Fruit fly (Drosophila melanogaster) whole organism, embryonic: Measurements from ENCODE around the gene REG.

Source experiments
- Atf6 ChIP-seq: fragments of 200-800 bp; sonication (Bioruptor generic); IDR thresholded peaks from 2 replicates; pipeline ENCODE4 v1.3.6; 2022; ENCODE audit warnings: missing biosample characterization, missing genetic modification characterization
- Blimp-1 ChIP-seq: fragments of 200-800 bp; sonication (Bioruptor generic); optimal IDR thresholded peaks from 3 replicates; lab custom pipeline; 2018; ENCODE audit warnings: missing biosample characterization, missing genetic modification characterization, mild to moderate bottlenecking, moderate library complexity, missing genetic modification reagents
- BtbVII ChIP-seq: fragments of 200-800 bp; sonication (Bioruptor generic); optimal IDR thresholded peaks from 3 replicates; lab custom pipeline; 2017; ENCODE audit warnings: missing biosample characterization, mild to moderate bottlenecking, missing genetic modification characterization
- CG13123 ChIP-seq: fragments of 200-800 bp; sonication (Bioruptor generic); optimal IDR thresholded peaks from 2 replicates; lab custom pipeline; 2016; ENCODE audit warnings: missing biosample characterization, missing genetic modification characterization
- CG13424 ChIP-seq: fragments of 200-800 bp; sonication (Bioruptor generic); optimal IDR thresholded peaks from 2 replicates; lab custom pipeline; 2019; ENCODE audit warnings: missing biosample characterization, mild to moderate bottlenecking, missing genetic modification characterization, moderate library complexity
- CG13775 ChIP-seq: fragments of 200-800 bp; sonication (Bioruptor generic); optimal IDR thresholded peaks from 3 replicates; lab custom pipeline; 2017; ENCODE audit warnings: missing biosample characterization, mild to moderate bottlenecking, missing genetic modification characterization
- CG14441 ChIP-seq: fragments of 200-800 bp; sonication (Bioruptor generic); IDR thresholded peaks from 2 replicates; pipeline ENCODE4 v1.3.6; 2022; ENCODE audit warnings: missing biosample characterization, missing genetic modification characterization
- CG16813 ChIP-seq: fragments of 200-800 bp; sonication (Bioruptor generic); IDR thresholded peaks from 3 replicates; pipeline ENCODE4 v1.3.6; 2022; ENCODE audit warnings: missing biosample characterization, missing genetic modification characterization; ENCODE audit not compliant: partially characterized antibody
- CG17186 ChIP-seq: fragments of 200-800 bp; sonication (Bioruptor generic); optimal IDR thresholded peaks from 3 replicates; lab custom pipeline; 2017; ENCODE audit warnings: missing biosample characterization, missing genetic modification reagents, missing genetic modification characterization
- CG17328 ChIP-seq: fragments of 200-800 bp; sonication (Bioruptor generic); IDR thresholded peaks from 2 replicates; pipeline ENCODE4 v1.3.6; 2022; ENCODE audit warnings: missing biosample characterization, missing genetic modification characterization
- CG18262 ChIP-seq: fragments of 200-800 bp; optimal IDR thresholded peaks from 3 replicates; lab custom pipeline; 2019; ENCODE audit warnings: missing biosample characterization, mild to moderate bottlenecking, missing genetic modification characterization, moderate library complexity
- CG2199 ChIP-seq: fragments of 200-800 bp; sonication (Bioruptor generic); IDR thresholded peaks from 3 replicates; pipeline ENCODE4 v1.3.6; 2022; ENCODE audit warnings: missing biosample characterization, missing genetic modification characterization
- CG2712 ChIP-seq: fragments of 200-800 bp; optimal IDR thresholded peaks from 3 replicates; lab custom pipeline; 2019; ENCODE audit warnings: missing biosample characterization, mild to moderate bottlenecking, missing genetic modification characterization, moderate library complexity
- CG30403 ChIP-seq: fragments of 200-800 bp; sonication (Bioruptor generic); optimal IDR thresholded peaks from 3 replicates; lab custom pipeline; 2016; ENCODE audit warnings: missing biosample characterization, missing genetic modification characterization
- CG3163 ChIP-seq: fragments of 200-800 bp; sonication (Bioruptor generic); optimal IDR thresholded peaks from 3 replicates; lab custom pipeline; 2016; ENCODE audit warnings: missing biosample characterization, missing genetic modification characterization
- CG34422 ChIP-seq: fragments of 200-800 bp; sonication (Bioruptor generic); IDR thresholded peaks from 3 replicates; pipeline ENCODE4 v1.3.6; 2022; ENCODE audit warnings: missing biosample characterization, missing genetic modification characterization
- CG4424 ChIP-seq: fragments of 200-800 bp; sonication (Bioruptor generic); optimal IDR thresholded peaks from 3 replicates; lab custom pipeline; 2016; ENCODE audit warnings: missing biosample characterization, missing genetic modification characterization
- CG8281 ChIP-seq: fragments of 200-800 bp; sonication (Bioruptor generic); optimal IDR thresholded peaks from 2 replicates; lab custom pipeline; 2018; ENCODE audit warnings: missing biosample characterization, mild to moderate bottlenecking, missing genetic modification characterization, moderate library complexity
- CG8388 ChIP-seq: fragments of 200-800 bp; sonication (Bioruptor generic); optimal IDR thresholded peaks from 2 replicates; lab custom pipeline; 2019; ENCODE audit warnings: missing biosample characterization, mild to moderate bottlenecking, missing genetic modification characterization, moderate library complexity
- CTCF ChIP-seq: fragments of 200-800 bp; sonication (Bioruptor generic); optimal IDR thresholded peaks from 2 replicates; lab custom pipeline; 2017; ENCODE audit warnings: missing biosample characterization, mild to moderate bottlenecking, missing genetic modification characterization, moderate library complexity
- Drgx ChIP-seq: fragments of 200-800 bp; sonication (Bioruptor generic); IDR thresholded peaks from 2 replicates; pipeline ENCODE4 v1.3.6; 2022; ENCODE audit warnings: missing biosample characterization, missing genetic modification characterization
- E2f2 ChIP-seq: fragments of 200-800 bp; sonication (Bioruptor generic); IDR thresholded peaks from 2 replicates; pipeline ENCODE4 v1.3.6; 2022; ENCODE audit warnings: missing biosample characterization, missing genetic modification characterization
- Ets65A ChIP-seq: fragments of 200-800 bp; sonication (Bioruptor generic); peaks from one replicate; lab custom pipeline; 2016; ENCODE audit warnings: missing biosample characterization, missing genetic modification characterization
- Fer2 ChIP-seq: fragments of 200-800 bp; sonication (Bioruptor generic); optimal IDR thresholded peaks from 2 replicates; lab custom pipeline; 2018; ENCODE audit warnings: missing biosample characterization, mild to moderate bottlenecking, missing genetic modification characterization, moderate library complexity
- Med ChIP-seq: fragments of 200-800 bp; sonication (Bioruptor generic); peaks from one replicate; lab custom pipeline; 2016; ENCODE audit warnings: missing biosample characterization, missing genetic modification characterization, mild to moderate bottlenecking, inconsistent platforms, moderate library complexity
- NK7.1 ChIP-seq: fragments of 200-800 bp; sonication (Bioruptor generic); optimal IDR thresholded peaks from 3 replicates; lab custom pipeline; 2016; ENCODE audit warnings: missing biosample characterization, missing genetic modification characterization
- Nf-YB ChIP-seq: fragments of 200-800 bp; sonication (Bioruptor generic); optimal IDR thresholded peaks from 3 replicates; lab custom pipeline; 2019; ENCODE audit warnings: missing biosample characterization, mild to moderate bottlenecking, missing genetic modification characterization, moderate library complexity
- PHDP ChIP-seq: fragments of 200-800 bp; sonication (Bioruptor generic); optimal IDR thresholded peaks from 3 replicates; lab custom pipeline; 2018; ENCODE audit warnings: missing biosample characterization, mild to moderate bottlenecking, missing genetic modification characterization, moderate library complexity
- Sox102F ChIP-seq: fragments of 200-800 bp; sonication (Bioruptor generic); optimal IDR thresholded peaks from 2 replicates; lab custom pipeline; 2018; ENCODE audit warnings: missing biosample characterization, mild to moderate bottlenecking, missing genetic modification characterization, moderate library complexity
- Xrp1 ChIP-seq: fragments of 200-800 bp; sonication (Bioruptor generic); IDR thresholded peaks from 2 replicates; pipeline ENCODE4 v1.3.6; 2022; ENCODE audit warnings: missing biosample characterization, missing genetic modification characterization
- bab2 ChIP-seq: fragments of 200-800 bp; sonication (Bioruptor generic); optimal IDR thresholded peaks from 2 replicates; lab custom pipeline; 2016; ENCODE audit warnings: missing biosample characterization, missing genetic modification characterization
- chinmo ChIP-seq: fragments of 200-800 bp; sonication (Bioruptor generic); IDR thresholded peaks from 4 replicates; pipeline ENCODE4 v1.3.6; 2022; ENCODE audit warnings: missing biosample characterization, missing genetic modification characterization; ENCODE audit not compliant: partially characterized antibody
- chn ChIP-seq: fragments of 200-800 bp; sonication (Bioruptor generic); optimal IDR thresholded peaks from 2 replicates; lab custom pipeline; 2016; ENCODE audit warnings: missing biosample characterization, missing genetic modification characterization
- crol ChIP-seq: fragments of 200-800 bp; sonication (Bioruptor generic); IDR thresholded peaks from 2 replicates; pipeline ENCODE4 v1.3.6; 2022; ENCODE audit warnings: missing biosample characterization, missing genetic modification characterization
- dmrt99B ChIP-seq: fragments of 200-800 bp; sonication (Bioruptor generic); optimal IDR thresholded peaks from 2 replicates; lab custom pipeline; 2018; ENCODE audit warnings: missing biosample characterization, mild to moderate bottlenecking, missing genetic modification characterization, moderate library complexity
- dpn ChIP-seq, 2 experiments: fragments of 200-800 bp; sonication (Bioruptor generic); optimal IDR thresholded peaks; 3 replicates each; lab custom pipeline; 2016; ENCODE audit warnings: missing biosample characterization in 2 of 2, missing genetic modification characterization in 2 of 2
- emc ChIP-seq: fragments of 200-800 bp; sonication (Bioruptor generic); optimal IDR thresholded peaks from 2 replicates; lab custom pipeline; 2016; ENCODE audit warnings: missing biosample characterization, missing genetic modification characterization
- gem ChIP-seq: fragments of 200-800 bp; sonication (Bioruptor generic); optimal IDR thresholded peaks from 2 replicates; lab custom pipeline; 2019; ENCODE audit warnings: missing biosample characterization, mild to moderate bottlenecking, missing genetic modification characterization, moderate library complexity
- grau ChIP-seq: fragments of 200-800 bp; optimal IDR thresholded peaks from 3 replicates; lab custom pipeline; 2019; ENCODE audit warnings: missing biosample characterization, mild to moderate bottlenecking, missing genetic modification characterization, moderate library complexity
- gt ChIP-seq: fragments of 200-800 bp; sonication (Bioruptor generic); IDR thresholded peaks from 2 replicates; pipeline ENCODE4 v1.3.6; 2022; ENCODE audit warnings: missing biosample characterization, missing genetic modification characterization
- nmo ChIP-seq: fragments of 200-800 bp; sonication (Bioruptor generic); optimal IDR thresholded peaks from 2 replicates; lab custom pipeline; 2018; ENCODE audit warnings: missing biosample characterization, mild to moderate bottlenecking, missing genetic modification characterization, moderate library complexity
- odd ChIP-seq: fragments of 200-800 bp; sonication (Bioruptor generic); optimal IDR thresholded peaks from 2 replicates; lab custom pipeline; 2017; ENCODE audit warnings: missing biosample characterization, mild to moderate bottlenecking, missing genetic modification characterization
- pb ChIP-seq: fragments of 200-800 bp; sonication (Bioruptor generic); optimal IDR thresholded peaks from 3 replicates; lab custom pipeline; 2016; ENCODE audit warnings: missing biosample characterization, missing genetic modification characterization
- pho ChIP-seq: fragments of 200-800 bp; sonication (Bioruptor generic); optimal IDR thresholded peaks from 2 replicates; lab custom pipeline; 2016; ENCODE audit warnings: missing biosample characterization, missing genetic modification characterization
- phol ChIP-seq: fragments of 200-800 bp; sonication (Bioruptor generic); optimal IDR thresholded peaks from 3 replicates; lab custom pipeline; 2018; ENCODE audit warnings: missing biosample characterization, mild to moderate bottlenecking, missing genetic modification characterization, moderate library complexity
- sna ChIP-seq: fragments of 200-800 bp; sonication (Bioruptor generic); IDR thresholded peaks from 2 replicates; pipeline ENCODE4 v1.3.6; 2022; ENCODE audit warnings: missing biosample characterization, missing genetic modification characterization; ENCODE audit not compliant: partially characterized antibody
- ttk ChIP-seq: fragments of 200-800 bp; sonication (Bioruptor generic); IDR thresholded peaks from 2 replicates; pipeline ENCODE4 v2.1.2; 2022; ENCODE audit warnings: missing biosample characterization, missing genetic modification characterization
- vvl ChIP-seq: fragments of 200-800 bp; sonication (Bioruptor generic); IDR thresholded peaks from 2 replicates; pipeline ENCODE4 v1.3.6; 2022; ENCODE audit warnings: missing biosample characterization, missing genetic modification characterization
- wdn ChIP-seq: fragments of 200-800 bp; sonication (Bioruptor generic); IDR thresholded peaks from 2 replicates; pipeline ENCODE4 v1.3.6; 2022; ENCODE audit warnings: missing biosample characterization, missing genetic modification characterization
- zfh1 ChIP-seq: fragments of 200-800 bp; sonication (Bioruptor generic); IDR thresholded peaks from 3 replicates; pipeline ENCODE4 v1.3.6; 2022; ENCODE audit warnings: missing biosample characterization, missing genetic modification characterization

The REG gene

DNA sequence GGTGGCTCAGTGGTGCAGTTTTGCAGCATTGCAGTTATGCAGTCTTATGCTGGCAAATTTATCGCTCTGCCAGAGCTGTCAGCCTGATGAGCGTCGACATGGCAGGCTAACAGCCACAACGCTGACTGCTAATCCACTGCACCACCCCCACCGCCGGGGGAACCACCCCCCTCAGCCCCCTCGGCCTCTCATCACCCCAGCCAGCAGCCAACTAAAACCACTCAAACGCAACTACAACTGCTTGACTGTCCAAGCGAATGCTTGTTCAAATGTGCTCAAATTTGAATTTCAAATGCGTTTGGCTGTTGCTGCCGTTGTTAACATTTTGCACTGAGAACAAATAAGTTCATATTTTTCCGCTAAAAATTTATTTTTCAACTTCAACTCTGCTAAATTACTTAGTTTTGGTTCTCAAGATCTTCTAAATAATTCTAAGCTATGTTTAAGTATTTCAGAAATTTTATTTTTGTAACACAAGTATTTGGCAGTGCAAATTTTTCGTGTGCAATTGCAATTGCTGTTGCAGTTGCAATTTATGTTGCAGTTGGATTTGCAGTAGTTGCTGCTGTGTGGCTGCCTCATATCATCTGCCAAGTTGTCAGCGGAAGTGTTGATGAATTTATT, 26.3 kb downstream of the REG start (continued):
- TF ChIP-seq chn (peak; percentile 0), BtbVII (no peak), odd (GFP tag; lab: Kevin White, UChicago) (no peak), emc (no peak), CG8388 (peak; percentile 16), NK7.1 (no peak), CG8281 (tag; lab: Kevin White, UChicago) (no peak), CG30403 (GFP tag; lab: Kevin White, UChicago) (peak; percentile 41), pb (GFP tag; lab: Kevin White, UChicago) (no peak), CG18262 (tag; lab: Kevin White, UChicago) (peak; percentile 34), Blimp-1 (GFP tag; lab: Kevin White, UChicago) (peak; percentile 18), gt (GFP tag; lab: Robert Waterston, UW) (no peak), CG4424 (GFP tag; lab: Kevin White, UChicago) (peak; percentile 25), Ets65A (GFP tag; lab: Kevin White, UChicago) (peak; percentile 69), sna (GFP tag; lab: Robert Waterston, UW) (no peak), CG13424 (peak; percentile 23), Atf6 (GFP tag; lab: Robert Waterston, UW) (no peak), CG2199 (GFP tag; lab: Robert Waterston, UW) (0 out of 3 replicates have a peak, but pooled peaks have one; percentile 10), nmo (GFP tag; lab: Kevin White, UChicago) (peak; percentile 23), CG13775 (GFP tag; lab: Kevin White, UChicago) (no peak), CG14441 (GFP tag; lab: Robert Waterston, UW) (no peak), CG16813 (GFP tag; lab: Robert Waterston, UW) (no peak), Drgx (GFP tag; lab: Robert Waterston, UW) (peak; percentile 90), crol (peak; percentile 83), bab2 (GFP tag; lab: Kevin White, UChicago) (no peak), CG17328 (GFP tag; lab: Robert Waterston, UW) (0 out of 2 replicates have a peak, but pooled peaks have one; percentile 14), ttk (GFP tag; lab: Robert Waterston, UW) (no peak), zfh1 (GFP tag; lab: Robert Waterston, UW) (no peak), gem (peak; percentile 60), Med (GFP tag; lab: Kevin White, UChicago) (peak; percentile 23), pho (GFP tag; lab: Kevin White, UChicago) (no peak), dpn (GFP tag; optimal IDR thresholded peaks at IDR 0.05; lab: Kevin White, UChicago) (peak in 1 of 2 experiments; percentile 7), wdn (GFP tag; lab: Robert Waterston, UW) (no peak), phol (peak; percentile 39), CG17186 (GFP tag; lab: Kevin White, UChicago) (no peak), Nf-YB (no peak), CG3163 (no peak), PHDP (peak; percentile 6), CTCF (GFP tag; lab: Kevin White, UChicago) (no peak), Xrp1 (GFP tag; lab: Robert Waterston, UW) (peak; percentile 34; the same call in 1 of the 2 replicates), CG2712 (tag; lab: Kevin White, UChicago) (peak; percentile 34), vvl (GFP tag; lab: Robert Waterston, UW) (peak; percentile 64; the same call in 1 of the 2 replicates), dmrt99B (tag; lab: Kevin White, UChicago) (peak; percentile 50), CG13123 (no peak), chinmo (GFP tag; lab: Robert Waterston, UW) (0 out of 4 replicates have a peak, but pooled peaks have one; percentile 22), CG34422 (0 out of 3 replicates have a peak, but pooled peaks have one; percentile 18), Fer2 (tag; lab: Kevin White, UChicago) (no peak), E2f2 (no peak), Sox102F (GFP tag; lab: Kevin White, UChicago) (peak; percentile 60), grau (tag; lab: Kevin White, UChicago) (peak; percentile 12)
